Fruit fly (Drosophila melanogaster) whole organism, embryonic: ENCODE measurements around the gene Ppt1.

ENCODE experiments used
- Adf1 ChIP-seq: fragments of 200-800 bp; sonication (Bioruptor generic); IDR thresholded peaks from 2 replicates; pipeline ENCODE4 v1.3.6; 2022; ENCODE audit warnings: missing biosample characterization, missing genetic modification characterization
- Aef1 ChIP-seq: fragments of 200-800 bp; sonication (Bioruptor generic); IDR thresholded peaks from 3 replicates; pipeline ENCODE4 v1.3.6; 2022; ENCODE audit warnings: missing biosample characterization, missing genetic modification characterization
- BEAF-32 ChIP-seq: fragments of 200-800 bp; sonication (Bioruptor generic); optimal IDR thresholded peaks from 3 replicates; lab custom pipeline; 2017; ENCODE audit warnings: missing biosample characterization, missing genetic modification characterization, mild to moderate bottlenecking, moderate library complexity, missing genetic modification reagents
- Bteb2 ChIP-seq: fragments of 200-800 bp; sonication (Bioruptor generic); optimal IDR thresholded peaks from 2 replicates; lab custom pipeline; 2016; ENCODE audit warnings: missing biosample characterization, missing genetic modification characterization
- CG10462 ChIP-seq: fragments of 200-800 bp; sonication (Bioruptor generic); optimal IDR thresholded peaks from 2 replicates; lab custom pipeline; 2016; ENCODE audit warnings: missing biosample characterization, missing genetic modification characterization
- CG10654 ChIP-seq: fragments of 200-800 bp; sonication (Bioruptor generic); optimal IDR thresholded peaks from 2 replicates; lab custom pipeline; 2016; ENCODE audit warnings: missing biosample characterization, missing genetic modification characterization
- CG10979 ChIP-seq: fragments of 200-800 bp; sonication (Bioruptor generic); optimal IDR thresholded peaks from 2 replicates; lab custom pipeline; 2018; ENCODE audit warnings: missing biosample characterization, mild to moderate bottlenecking, missing genetic modification characterization, moderate library complexity
- CG11398 ChIP-seq: fragments of 200-800 bp; sonication (Bioruptor generic); optimal IDR thresholded peaks from 2 replicates; lab custom pipeline; 2016; ENCODE audit warnings: missing biosample characterization, missing genetic modification characterization
- CG11504 ChIP-seq: fragments of 200-800 bp; sonication (Bioruptor generic); optimal IDR thresholded peaks from 3 replicates; lab custom pipeline; 2019; ENCODE audit warnings: missing biosample characterization, mild to moderate bottlenecking, missing genetic modification characterization, moderate library complexity
- CG12236 ChIP-seq: fragments of 200-800 bp; sonication (Bioruptor generic); optimal IDR thresholded peaks from 2 replicates; lab custom pipeline; 2016; ENCODE audit warnings: missing biosample characterization, missing genetic modification characterization
- CG13775 ChIP-seq: fragments of 200-800 bp; sonication (Bioruptor generic); optimal IDR thresholded peaks from 3 replicates; lab custom pipeline; 2017; ENCODE audit warnings: missing biosample characterization, mild to moderate bottlenecking, missing genetic modification characterization
- CG14014 ChIP-seq: fragments of 200-800 bp; sonication (Bioruptor generic); IDR thresholded peaks from 2 replicates; pipeline ENCODE4 v1.3.6; 2022; ENCODE audit warnings: missing biosample characterization, missing genetic modification characterization
- CG17385 ChIP-seq: fragments of 200-800 bp; sonication (Bioruptor generic); optimal IDR thresholded peaks from 3 replicates; lab custom pipeline; 2018; ENCODE audit warnings: missing biosample characterization, mild to moderate bottlenecking, missing genetic modification characterization
- CG17912 ChIP-seq: fragments of 200-800 bp; sonication (Bioruptor generic); optimal IDR thresholded peaks from 2 replicates; lab custom pipeline; 2018; ENCODE audit warnings: missing biosample characterization, mild to moderate bottlenecking, missing genetic modification characterization
- CG2875 ChIP-seq: fragments of 200-800 bp; sonication (Bioruptor generic); optimal IDR thresholded peaks from 2 replicates; lab custom pipeline; 2017; ENCODE audit warnings: missing biosample characterization, mild to moderate bottlenecking, missing genetic modification characterization, missing genetic modification reagents
- CG30020 ChIP-seq: fragments of 200-800 bp; optimal IDR thresholded peaks from 2 replicates; lab custom pipeline; 2019; ENCODE audit warnings: missing biosample characterization, mild to moderate bottlenecking, missing genetic modification characterization, moderate library complexity
- CG32532 ChIP-seq: fragments of 200-800 bp; sonication (Bioruptor generic); IDR thresholded peaks from 2 replicates; pipeline ENCODE4 v1.3.6; 2022; ENCODE audit warnings: missing biosample characterization, missing genetic modification characterization
- CG33213 ChIP-seq: fragments of 200-800 bp; sonication (Bioruptor generic); optimal IDR thresholded peaks from 3 replicates; lab custom pipeline; 2016; ENCODE audit warnings: missing biosample characterization, missing genetic modification characterization
- CG4282 ChIP-seq: fragments of 200-800 bp; sonication (Bioruptor generic); optimal IDR thresholded peaks from 2 replicates; lab custom pipeline; 2016; ENCODE audit warnings: missing biosample characterization, missing genetic modification characterization
- CG4854 ChIP-seq: fragments of 200-800 bp; sonication (Bioruptor generic); optimal IDR thresholded peaks from 2 replicates; lab custom pipeline; 2016; ENCODE audit warnings: missing biosample characterization, missing genetic modification characterization, inconsistent platforms
- CG6254 ChIP-seq: fragments of 200-800 bp; sonication (Bioruptor generic); optimal IDR thresholded peaks from 3 replicates; lab custom pipeline; 2017; ENCODE audit warnings: mild to moderate bottlenecking, missing biosample characterization, missing genetic modification reagents, missing genetic modification characterization
- CG7556 ChIP-seq: fragments of 200-800 bp; sonication (Bioruptor generic); optimal IDR thresholded peaks from 2 replicates; lab custom pipeline; 2017; ENCODE audit warnings: missing biosample characterization, mild to moderate bottlenecking, missing genetic modification characterization
- CG7839 ChIP-seq: fragments of 200-800 bp; sonication (Bioruptor generic); optimal IDR thresholded peaks from 3 replicates; lab custom pipeline; 2018; ENCODE audit warnings: missing biosample characterization, mild to moderate bottlenecking, missing genetic modification characterization, moderate library complexity
- CG8944 ChIP-seq: fragments of 200-800 bp; sonication (Bioruptor generic); optimal IDR thresholded peaks from 3 replicates; lab custom pipeline; 2016; ENCODE audit warnings: missing biosample characterization, missing genetic modification characterization
- CoRest ChIP-seq: fragments of 200-800 bp; sonication (Bioruptor generic); optimal IDR thresholded peaks from 3 replicates; lab custom pipeline; 2018; ENCODE audit warnings: missing biosample characterization, mild to moderate bottlenecking, missing genetic modification characterization, moderate library complexity
- Dfd ChIP-seq, 2 experiments: fragments of >200 bp; optimal IDR thresholded peaks; 2 replicates each; lab custom pipeline; 2017; ENCODE audit warnings: missing biosample characterization in 2 of 2, missing genetic modification characterization in 2 of 2
- Fer2 ChIP-seq: fragments of 200-800 bp; sonication (Bioruptor generic); optimal IDR thresholded peaks from 2 replicates; lab custom pipeline; 2018; ENCODE audit warnings: missing biosample characterization, mild to moderate bottlenecking, missing genetic modification characterization, moderate library complexity
- HmgD ChIP-seq: fragments of 200-800 bp; sonication (Bioruptor generic); optimal IDR thresholded peaks from 3 replicates; lab custom pipeline; 2016; ENCODE audit warnings: missing biosample characterization, missing genetic modification characterization
- HmgZ ChIP-seq: fragments of 200-800 bp; sonication (Bioruptor generic); optimal IDR thresholded peaks from 2 replicates; lab custom pipeline; 2018; ENCODE audit warnings: missing biosample characterization, mild to moderate bottlenecking, missing genetic modification characterization
- NC2α ChIP-seq: fragments of 200-800 bp; sonication (Bioruptor generic); optimal IDR thresholded peaks from 2 replicates; lab custom pipeline; 2016; ENCODE audit warnings: missing biosample characterization, missing genetic modification characterization
- Sox100B ChIP-seq: fragments of 200-800 bp; sonication (Bioruptor generic); optimal IDR thresholded peaks from 3 replicates; lab custom pipeline; 2018; ENCODE audit warnings: missing biosample characterization, mild to moderate bottlenecking, missing genetic modification characterization
- Sry-β ChIP-seq: fragments of 200-800 bp; sonication (Bioruptor generic); optimal IDR thresholded peaks from 2 replicates; lab custom pipeline; 2018; ENCODE audit warnings: missing biosample characterization, mild to moderate bottlenecking, missing genetic modification characterization, moderate library complexity
- Tbp ChIP-seq: fragments of >200 bp; optimal IDR thresholded peaks from 2 replicates; lab custom pipeline; 2018; ENCODE audit warnings: missing biosample characterization, missing genetic modification characterization
- bab2 ChIP-seq: fragments of 200-800 bp; sonication (Bioruptor generic); optimal IDR thresholded peaks from 2 replicates; lab custom pipeline; 2016; ENCODE audit warnings: missing biosample characterization, missing genetic modification characterization
- btn ChIP-seq: fragments of 200-800 bp; sonication (Bioruptor generic); optimal IDR thresholded peaks from 2 replicates; lab custom pipeline; 2016; ENCODE audit warnings: missing biosample characterization, missing genetic modification characterization
- cato ChIP-seq: fragments of 200-800 bp; sonication (Bioruptor generic); optimal IDR thresholded peaks from 2 replicates; lab custom pipeline; 2016; ENCODE audit warnings: missing biosample characterization, missing genetic modification characterization, borderline replicate concordance
- caup ChIP-seq: fragments of 200-800 bp; sonication (Bioruptor generic); optimal IDR thresholded peaks from 3 replicates; lab custom pipeline; 2017; ENCODE audit warnings: missing biosample characterization, mild to moderate bottlenecking, missing genetic modification characterization, moderate library complexity; ENCODE audit not compliant: severe bottlenecking
- chn ChIP-seq: fragments of 200-800 bp; sonication (Bioruptor generic); optimal IDR thresholded peaks from 2 replicates; lab custom pipeline; 2016; ENCODE audit warnings: missing biosample characterization, missing genetic modification characterization
- disco-r ChIP-seq: fragments of 200-800 bp; sonication (Bioruptor generic); optimal IDR thresholded peaks from 2 replicates; lab custom pipeline; 2016; ENCODE audit warnings: missing biosample characterization, missing genetic modification characterization
- dmrt99B ChIP-seq: fragments of 200-800 bp; sonication (Bioruptor generic); optimal IDR thresholded peaks from 2 replicates; lab custom pipeline; 2018; ENCODE audit warnings: missing biosample characterization, mild to moderate bottlenecking, missing genetic modification characterization, moderate library complexity
- gem ChIP-seq: fragments of 200-800 bp; sonication (Bioruptor generic); optimal IDR thresholded peaks from 2 replicates; lab custom pipeline; 2019; ENCODE audit warnings: missing biosample characterization, mild to moderate bottlenecking, missing genetic modification characterization, moderate library complexity
- gsb-n ChIP-seq: fragments of 200-800 bp; sonication (Bioruptor generic); optimal IDR thresholded peaks from 3 replicates; lab custom pipeline; 2018; ENCODE audit warnings: missing biosample characterization, mild to moderate bottlenecking, missing genetic modification characterization
- kah ChIP-seq: fragments of 200-800 bp; sonication (Bioruptor generic); optimal IDR thresholded peaks from 2 replicates; lab custom pipeline; 2018; ENCODE audit warnings: missing biosample characterization, mild to moderate bottlenecking, missing genetic modification characterization
- nmo ChIP-seq: fragments of 200-800 bp; sonication (Bioruptor generic); optimal IDR thresholded peaks from 2 replicates; lab custom pipeline; 2018; ENCODE audit warnings: missing biosample characterization, mild to moderate bottlenecking, missing genetic modification characterization, moderate library complexity
- pb ChIP-seq: fragments of 200-800 bp; sonication (Bioruptor generic); optimal IDR thresholded peaks from 3 replicates; lab custom pipeline; 2016; ENCODE audit warnings: missing biosample characterization, missing genetic modification characterization
- pfk ChIP-seq: fragments of 200-800 bp; sonication (Bioruptor generic); optimal IDR thresholded peaks from 2 replicates; lab custom pipeline; 2018; ENCODE audit warnings: missing biosample characterization, mild to moderate bottlenecking, missing genetic modification characterization, moderate library complexity
- pros ChIP-seq: fragments of 200-800 bp; sonication (Bioruptor generic); optimal IDR thresholded peaks from 3 replicates; lab custom pipeline; 2019; ENCODE audit warnings: missing biosample characterization, mild to moderate bottlenecking, missing genetic modification characterization, moderate library complexity
- pzg ChIP-seq: fragments of 200-800 bp; sonication (Bioruptor generic); optimal IDR thresholded peaks from 3 replicates; lab custom pipeline; 2018; ENCODE audit warnings: missing biosample characterization, mild to moderate bottlenecking, missing genetic modification characterization, moderate library complexity
- seq ChIP-seq: fragments of 200-800 bp; sonication (Bioruptor generic); IDR thresholded peaks from 2 replicates; pipeline ENCODE4 v1.3.6; 2022; ENCODE audit warnings: missing biosample characterization, missing genetic modification characterization
- vvl ChIP-seq: fragments of 200-800 bp; sonication (Bioruptor generic); IDR thresholded peaks from 2 replicates; pipeline ENCODE4 v1.3.6; 2022; ENCODE audit warnings: missing biosample characterization, missing genetic modification characterization
- yki ChIP-seq: fragments of >200 bp; optimal IDR thresholded peaks from 3 replicates; lab custom pipeline; 2018

The Ppt1 gene

dm6 chrX:8723393-8723987, 33.5 kb upstream of the Ppt1 start (continued):
- TF ChIP-seq dmrt99B (tag; lab: Kevin White, UChicago) (peak; percentile 12), CG4282 (GFP tag; lab: Kevin White, UChicago) (no peak), vvl (GFP tag; lab: Robert Waterston, UW) (no peak), CoRest (tag; lab: Kevin White, UChicago) (peak; percentile 11), CG33213 (GFP tag; lab: Kevin White, UChicago) (no peak), Adf1 (no peak), Bteb2 (GFP tag; lab: Kevin White, UChicago) (no peak), nmo (GFP tag; lab: Kevin White, UChicago) (peak; percentile 25), pb (no peak), CG11504 (tag; lab: Kevin White, UChicago) (peak; percentile 39), CG7839 (tag; lab: Kevin White, UChicago) (no peak), CG2875 (GFP tag; lab: Kevin White, UChicago) (no peak), gem (peak; percentile 48), kah (no peak), CG30020 (tag; lab: Kevin White, UChicago) (no peak), pfk (GFP tag; lab: Kevin White, UChicago) (no peak), pzg (no peak), CG4854 (GFP tag; lab: Kevin White, UChicago) (no peak), CG13775 (GFP tag; lab: Kevin White, UChicago) (no peak), BEAF-32 (GFP tag; lab: Kevin White, UChicago) (no peak), disco-r (GFP tag; lab: Kevin White, UChicago) (no peak), pros (GFP tag; lab: Kevin White, UChicago) (no peak), CG10654 (GFP tag; lab: Kevin White, UChicago) (no peak), NC2α (no peak), seq (GFP tag; lab: Robert Waterston, UW) (no peak), Fer2 (no peak), bab2 (GFP tag; lab: Kevin White, UChicago) (no peak), CG10462 (GFP tag; lab: Kevin White, UChicago) (no peak), CG32532 (GFP tag; lab: Robert Waterston, UW) (no peak), CG10979 (tag; lab: Kevin White, UChicago) (peak; percentile 45), cato (GFP tag; lab: Kevin White, UChicago) (no peak), CG12236 (GFP tag; lab: Kevin White, UChicago) (no peak), CG7556 (GFP tag; lab: Kevin White, UChicago) (peak; percentile 21), chn (no peak), HmgZ (tag; lab: Kevin White, UChicago) (no peak), CG17912 (no peak), gsb-n (tag; lab: Kevin White, UChicago) (no peak), CG6254 (GFP tag; lab: Kevin White, UChicago) (peak; percentile 9), CG17385 (peak; percentile 4), CG8944 (GFP tag; lab: Kevin White, UChicago) (no peak), btn (GFP tag; lab: Kevin White, UChicago) (no peak), Aef1 (GFP tag; lab: Robert Waterston, UW) (no peak), Dfd (GFP tag; optimal IDR thresholded peaks at IDR 0.05; lab: Kevin White, UChicago) (no peak), CG11398 (GFP tag; lab: Kevin White, UChicago) (no peak), yki (lab: Kevin White, UChicago) (no peak), caup (GFP tag; lab: Kevin White, UChicago) (no peak), Sox100B (GFP tag; lab: Kevin White, UChicago) (no peak), Tbp (GFP tag; lab: Kevin White, UChicago) (no peak), CG14014 (GFP tag; lab: Robert Waterston, UW) (no peak), HmgD (no peak), Sry-β (no peak)
